Fruit fly (Drosophila melanogaster) whole organism, pupa: ENCODE results near the gene CG13312.

Experiments used
- CG10348 ChIP-seq: fragments of 200-800 bp; sonication (Bioruptor generic); IDR thresholded peaks from 2 replicates; pipeline ENCODE4 v1.3.6; 2022; ENCODE audit warnings: missing biosample characterization, missing genetic modification characterization
- CG14655 ChIP-seq: fragments of 200-800 bp; sonication (Bioruptor generic); optimal IDR thresholded peaks from 3 replicates; lab custom pipeline; 2017; ENCODE audit warnings: mild to moderate bottlenecking, missing biosample characterization, missing genetic modification reagents, missing genetic modification characterization
- CG15710 ChIP-seq: fragments of 200-800 bp; sonication (Bioruptor generic); optimal IDR thresholded peaks from 2 replicates; lab custom pipeline; 2018; ENCODE audit warnings: missing biosample characterization, mild to moderate bottlenecking, missing genetic modification characterization, moderate library complexity
- CG34367 ChIP-seq: fragments of 200-800 bp; sonication (Bioruptor generic); optimal IDR thresholded peaks from 2 replicates; lab custom pipeline; 2018; ENCODE audit warnings: missing biosample characterization, mild to moderate bottlenecking, missing genetic modification characterization
- CG8159 ChIP-seq: fragments of 200-800 bp; sonication (Bioruptor generic); optimal IDR thresholded peaks from 3 replicates; lab custom pipeline; 2018; ENCODE audit warnings: missing biosample characterization, mild to moderate bottlenecking, missing genetic modification characterization, moderate library complexity
- EcR ChIP-seq: fragments of 200-800 bp; sonication (Bioruptor generic); optimal IDR thresholded peaks from 3 replicates; lab custom pipeline; 2019; ENCODE audit warnings: missing biosample characterization, missing genetic modification characterization, mild to moderate bottlenecking, moderate library complexity, missing genetic modification reagents
- Ets98B ChIP-seq: fragments of 200-800 bp; sonication (Bioruptor generic); IDR thresholded peaks from 2 replicates; pipeline ENCODE4 v1.3.6; 2022; ENCODE audit warnings: missing biosample characterization, missing genetic modification characterization
- gl ChIP-seq: fragments of 200-800 bp; sonication (Bioruptor generic); optimal IDR thresholded peaks from 2 replicates; lab custom pipeline; 2018; ENCODE audit warnings: missing biosample characterization, mild to moderate bottlenecking, missing genetic modification characterization

dm6 chr3L:8774974-8775731, 31.9 kb downstream of the CG13312 start:
- TF ChIP-seq Ets98B (GFP tag; lab: Robert Waterston, UW) (no peak), CG15710 (peak; percentile 25), gl (tag; lab: Kevin White, UChicago) (peak; percentile 58), CG10348 (GFP tag; lab: Robert Waterston, UW) (no peak), CG8159 (tag; lab: Kevin White, UChicago) (peak; percentile 37), EcR (GFP tag; lab: Kevin White, UChicago) (peak; percentile 58), CG14655 (GFP tag; lab: Kevin White, UChicago) (no peak), CG34367 (tag; lab: Kevin White, UChicago) (peak; percentile 11)
